Worm (Caenorhabditis elegans) whole organism, L4/young adult: Measurements from ENCODE around the gene tag-51.

Source experiments
- W03F9.2 ChIP-seq: fragments of 150-350 bp; optimal IDR thresholded peaks from 2 replicates; lab custom pipeline; 2014; ENCODE audit warnings: missing biosample characterization, missing genetic modification characterization
- dao-5 ChIP-seq: sonication (generic microtip); optimal IDR thresholded peaks from 2 replicates; lab custom pipeline; 2016; ENCODE audit warnings: missing genotype, missing genetic modification characterization, moderate library complexity, missing compliant biosample characterization
- him-1 ChIP-seq: sonication (generic microtip); optimal IDR thresholded peaks from 2 replicates; lab custom pipeline; 2016; ENCODE audit warnings: missing genotype, missing genetic modification reagents, missing genetic modification characterization, missing compliant biosample characterization

Gene tag-51

DNA sequence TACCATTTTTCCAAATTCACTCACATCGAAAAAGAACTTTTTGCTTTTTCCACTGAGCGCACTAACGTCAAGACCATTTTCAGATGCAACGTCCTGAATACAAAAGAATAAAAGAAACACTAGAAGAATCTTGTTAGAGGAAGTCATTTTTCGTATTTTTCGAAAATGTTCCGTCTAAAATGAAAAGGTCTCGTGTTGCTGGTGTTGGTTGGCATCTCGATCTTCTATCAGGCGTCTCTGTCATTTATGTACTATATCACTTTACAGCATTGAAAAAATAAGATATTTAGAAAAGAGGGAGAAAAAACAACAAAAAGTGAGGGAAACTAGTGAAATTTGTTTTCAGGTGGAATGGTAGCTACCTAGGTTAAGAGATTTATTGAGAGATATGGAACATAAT is 12.8 kb upstream of the tag-51 start, which contains the start of gene K02F3.9:
TSS of gene K02F3.9 (minus strand) at position 190 of the 400 bp plus-strand sequence.
- TF ChIP-seq dao-5 (tag; lab: Kevin White, UChicago) (no peak), him-1 (no peak), W03F9.2 (tag; lab: Kevin White, UChicago) (no peak)

DNA sequence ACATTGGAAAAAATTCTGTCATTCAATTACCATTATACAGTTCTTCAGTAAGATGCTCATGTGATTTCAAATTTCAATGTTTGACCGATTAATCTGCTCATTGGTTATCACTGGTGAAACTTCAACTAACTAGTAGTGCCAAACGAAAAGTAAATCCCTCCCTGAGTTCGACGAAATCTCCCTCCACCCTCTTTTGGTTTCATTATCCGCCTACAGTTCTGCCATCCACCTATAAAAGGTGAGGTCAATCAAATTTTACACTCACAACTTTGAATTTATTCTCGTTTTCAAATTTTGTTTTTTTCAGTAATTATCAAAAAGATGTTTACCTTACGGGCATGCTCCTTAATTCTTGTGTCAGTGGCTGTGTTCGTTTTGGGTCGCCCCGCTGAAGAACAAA is 11.4 kb upstream of the tag-51 start, which contains the start of gene far-8:
TSS of gene far-8 (plus strand) at position 301 of the 400 bp plus-strand sequence.
- TF ChIP-seq dao-5 (tag; lab: Kevin White, UChicago) (no peak), W03F9.2 (tag; lab: Kevin White, UChicago) (no peak), him-1 (no peak)

DNA sequence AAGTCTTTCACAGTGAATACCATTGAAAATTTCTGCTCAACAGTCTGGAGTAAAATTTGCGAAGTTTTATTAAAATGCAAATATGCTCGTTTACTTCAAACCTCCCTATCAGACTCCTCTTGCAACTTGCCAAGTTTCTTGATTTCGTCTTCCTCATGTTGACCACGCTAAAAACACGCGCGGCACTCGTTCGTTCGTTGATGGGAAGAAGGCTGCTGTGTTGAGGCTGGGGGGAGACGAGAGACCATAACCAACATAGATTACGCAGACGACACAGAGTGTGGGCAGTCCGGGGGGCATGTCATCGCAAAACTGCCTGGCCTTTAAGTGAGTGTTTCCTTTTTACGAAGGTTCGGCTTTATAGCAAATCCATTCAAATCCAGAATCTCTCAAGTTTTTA is 10.0 kb upstream of the tag-51 start:
- no peak for TF ChIP-seq W03F9.2 (tag; lab: Kevin White, UChicago)
- no peak for TF ChIP-seq him-1
- TF ChIP-seq dao-5 (tag; lab: Kevin White, UChicago) = no peak

DNA sequence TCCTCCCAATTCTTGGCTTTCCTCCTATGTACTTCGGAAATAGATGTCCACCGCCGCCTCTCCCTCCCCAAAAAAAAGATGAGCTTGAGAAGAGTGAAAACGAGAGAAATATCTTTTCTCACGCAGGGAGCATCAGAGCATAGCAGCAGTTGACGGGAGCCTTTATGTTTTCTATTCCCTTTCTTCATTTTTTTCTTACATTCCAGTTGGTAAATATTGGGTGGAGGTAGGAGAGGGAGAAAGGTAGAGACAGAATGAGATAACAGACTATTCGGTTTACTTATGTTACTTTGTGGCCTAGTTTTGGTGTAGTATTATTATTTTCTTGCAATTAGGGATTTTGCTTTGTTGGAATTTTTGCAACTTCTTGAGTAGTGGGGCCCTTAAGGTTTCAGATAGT is 9.4 kb upstream of the tag-51 start:
- TF ChIP-seq him-1 = no peak
- no peak for TF ChIP-seq W03F9.2 (tag; lab: Kevin White, UChicago)
- TF ChIP-seq dao-5 (tag; lab: Kevin White, UChicago) = no peak

DNA sequence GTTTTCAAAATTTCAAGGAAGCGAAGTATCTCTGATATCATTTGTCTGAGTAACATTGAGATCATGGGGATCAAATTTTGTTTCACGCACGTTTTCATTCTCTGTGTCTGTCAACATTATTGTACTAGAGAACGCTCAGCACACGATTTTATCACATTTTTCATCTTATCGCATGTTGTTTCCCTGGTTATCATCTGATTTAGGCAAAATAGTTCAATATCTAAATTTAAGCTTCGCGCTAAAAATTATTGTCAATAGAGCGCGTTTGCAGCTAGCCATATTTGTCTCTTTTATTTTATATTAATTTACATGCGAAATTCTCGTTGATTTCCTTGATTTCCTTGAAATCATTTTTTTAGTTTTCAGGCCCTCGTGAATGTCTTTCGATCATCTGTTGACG is 8.5 kb upstream of the tag-51 start, which contains the start of gene K02F3.2:
TSS of gene K02F3.2 (plus strand) at position 357 of the 400 bp plus-strand sequence.
- no peak for TF ChIP-seq him-1
- TF ChIP-seq W03F9.2 (tag; lab: Kevin White, UChicago) = no peak
- TF ChIP-seq dao-5 (tag; lab: Kevin White, UChicago) = no peak

DNA sequence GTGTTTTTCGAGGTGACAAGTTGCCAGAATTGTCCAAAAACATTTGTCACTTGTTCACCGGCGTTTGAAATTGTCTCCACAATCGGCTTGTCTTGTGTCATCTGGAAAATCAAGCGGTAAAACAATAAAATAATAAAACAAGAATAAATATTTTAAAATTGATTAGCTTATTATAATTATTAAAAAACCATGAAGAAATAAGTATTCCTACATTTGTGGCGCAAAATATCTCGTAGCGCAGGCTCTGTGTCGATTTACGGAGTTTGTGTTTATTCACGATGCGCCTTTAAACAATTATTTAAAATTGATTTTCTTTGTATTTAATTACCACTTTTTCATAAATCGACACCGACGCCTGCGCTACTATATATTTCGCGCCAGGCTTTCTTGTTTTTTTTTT is 1.7 kb upstream of the tag-51 start, which contains the start of gene moma-1:
TSS of gene moma-1 (minus strand) at position 101 of the 400 bp plus-strand sequence.
- no peak for TF ChIP-seq him-1
- TF ChIP-seq dao-5 (tag; lab: Kevin White, UChicago) = no peak
- no peak for TF ChIP-seq W03F9.2 (tag; lab: Kevin White, UChicago)

DNA sequence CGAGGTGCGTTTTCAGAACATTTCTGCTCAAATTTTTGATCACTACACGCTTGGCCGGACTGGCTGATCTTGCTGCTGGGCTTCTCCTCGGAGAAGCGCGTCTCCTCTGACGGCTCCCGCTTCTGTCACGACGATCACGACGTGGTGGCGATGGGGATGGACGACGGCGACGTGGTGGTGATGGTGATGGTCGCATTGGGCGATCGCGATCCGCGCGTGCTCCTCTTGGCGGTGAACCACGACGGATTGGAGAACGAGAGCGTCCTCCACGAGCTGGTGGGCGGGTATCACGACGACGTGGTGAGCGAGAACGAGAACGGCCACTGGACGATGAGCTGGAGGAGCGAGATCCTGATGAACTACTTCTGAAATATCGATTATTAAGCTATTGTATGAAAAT is 607 bp upstream of the tag-51 start:
- no peak for TF ChIP-seq him-1
- no peak for TF ChIP-seq W03F9.2 (tag; lab: Kevin White, UChicago)
- TF ChIP-seq dao-5 (tag; lab: Kevin White, UChicago) = no peak

DNA sequence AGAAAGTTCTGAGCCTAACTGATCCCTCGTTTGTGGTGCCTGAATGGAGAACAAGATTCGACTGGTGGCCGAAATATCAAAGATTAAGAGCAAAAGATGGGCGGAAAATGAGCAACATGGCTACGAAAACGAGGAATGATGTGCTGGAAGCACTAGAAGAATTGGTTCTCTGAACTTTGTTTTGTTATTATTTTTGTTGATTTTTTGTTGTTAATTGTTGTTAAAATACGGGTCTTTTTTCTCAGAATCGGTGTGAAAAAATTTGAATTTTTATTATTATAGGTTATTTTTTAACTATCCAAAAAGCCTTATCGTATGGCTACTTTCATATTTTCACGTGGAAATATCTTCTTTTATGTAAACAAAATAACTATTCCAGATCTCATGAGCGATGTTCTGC is 2.2 kb downstream of the tag-51 start, which contains the start of gene K02F3.12:
TSS of gene K02F3.12 (plus strand) at position 301 of the 400 bp plus-strand sequence.
- TF ChIP-seq dao-5 (tag; lab: Kevin White, UChicago) (no peak), W03F9.2 (tag; lab: Kevin White, UChicago) (no peak)

DNA sequence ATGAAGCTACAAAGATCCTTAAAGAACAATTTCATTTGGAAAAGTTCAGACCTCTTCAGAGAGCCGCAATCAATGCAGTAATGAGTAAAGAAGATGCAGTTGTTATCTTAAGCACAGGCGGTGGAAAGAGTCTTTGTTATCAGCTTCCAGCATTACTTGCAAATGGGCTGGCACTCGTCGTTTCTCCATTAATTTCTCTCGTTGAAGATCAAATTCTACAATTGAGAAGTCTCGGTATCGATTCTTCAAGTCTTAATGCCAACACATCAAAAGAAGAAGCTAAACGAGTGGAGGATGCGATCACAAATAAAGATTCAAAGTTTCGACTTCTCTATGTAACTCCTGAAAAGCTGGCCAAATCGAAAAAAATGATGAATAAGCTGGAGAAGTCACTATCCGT is 2.9 kb downstream of the tag-51 start:
- TF ChIP-seq W03F9.2 (tag; lab: Kevin White, UChicago) (no peak), him-1 (no peak), dao-5 (tag; lab: Kevin White, UChicago) (no peak)

DNA sequence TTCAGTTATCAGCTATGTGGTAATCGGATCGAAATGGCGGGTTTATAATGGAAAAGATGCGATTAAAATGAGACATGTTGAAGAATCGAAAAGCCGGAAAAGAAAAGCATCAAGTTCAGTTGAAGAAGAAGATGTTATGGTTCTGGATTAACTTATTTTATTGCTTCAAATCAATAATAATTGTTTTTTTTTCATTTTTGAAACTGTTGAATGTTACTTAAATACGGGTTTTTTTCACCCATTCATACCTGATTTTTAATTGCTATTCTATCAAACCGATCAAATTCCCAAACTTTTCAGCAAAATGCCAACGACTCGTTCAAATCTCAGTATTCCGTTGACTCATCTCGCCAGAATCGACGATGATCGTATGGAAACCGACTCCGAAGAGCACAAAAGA is 5.9 kb downstream of the tag-51 start, which contains the start of gene exos-4.2:
TSS of gene exos-4.2 (plus strand) at position 301 of the 400 bp plus-strand sequence.
- no peak for TF ChIP-seq W03F9.2 (tag; lab: Kevin White, UChicago)
- no peak for TF ChIP-seq him-1
- TF ChIP-seq dao-5 (tag; lab: Kevin White, UChicago) = no peak

DNA sequence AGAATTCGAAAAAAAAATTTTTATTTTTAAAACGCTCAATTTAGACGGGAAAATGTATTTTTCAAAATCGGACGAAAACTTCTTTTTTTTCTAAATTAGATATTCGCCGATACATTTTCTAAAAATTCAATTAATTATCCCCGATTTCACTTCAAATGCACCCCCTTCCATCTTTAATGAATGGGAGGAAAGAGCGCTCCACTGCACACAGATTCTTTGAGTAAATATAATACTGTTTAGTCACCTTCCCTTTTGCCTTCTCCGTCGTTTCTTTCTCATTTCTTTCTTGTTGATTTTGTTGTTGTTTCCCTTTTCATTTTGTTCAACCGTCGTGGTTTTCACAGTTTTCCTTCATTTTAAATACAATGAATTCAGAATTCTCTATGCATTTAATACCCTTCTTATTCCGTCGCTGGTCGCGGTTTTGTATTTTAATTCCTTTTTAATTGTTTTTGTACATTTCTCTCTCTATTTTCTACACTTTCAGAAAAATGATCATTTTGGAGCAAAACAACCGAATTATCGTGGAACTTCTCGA is 7.9 kb downstream of the tag-51 start, which contains the start of gene arx-4:
TSS of gene arx-4 (plus strand) at position 488 of the 538 bp plus-strand sequence.
- TF ChIP-seq him-1 (no peak), W03F9.2 (tag; lab: Kevin White, UChicago) (no peak)

DNA sequence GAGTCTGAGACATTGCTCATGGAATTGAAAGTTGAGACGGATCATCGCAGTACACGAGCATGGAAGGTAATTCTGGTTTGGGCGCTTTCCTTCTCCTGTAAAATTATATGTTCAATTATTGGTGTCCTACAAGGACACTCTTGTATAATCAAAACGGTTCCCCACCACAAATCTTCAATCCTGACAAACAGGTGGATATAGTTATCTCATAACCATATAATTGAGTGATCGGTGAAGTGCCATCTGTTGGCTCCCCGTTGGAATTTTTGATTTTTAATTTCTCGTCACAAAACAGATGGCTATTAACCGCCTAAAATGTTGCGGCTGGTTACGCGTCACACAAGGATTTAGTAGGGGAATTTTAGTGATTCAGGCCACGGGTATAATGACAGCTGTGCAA is 14.8 kb downstream of the tag-51 start:
- no peak for TF ChIP-seq dao-5 (tag; lab: Kevin White, UChicago)
- TF ChIP-seq W03F9.2 (tag; lab: Kevin White, UChicago) = no peak
- TF ChIP-seq him-1 = no peak

DNA sequence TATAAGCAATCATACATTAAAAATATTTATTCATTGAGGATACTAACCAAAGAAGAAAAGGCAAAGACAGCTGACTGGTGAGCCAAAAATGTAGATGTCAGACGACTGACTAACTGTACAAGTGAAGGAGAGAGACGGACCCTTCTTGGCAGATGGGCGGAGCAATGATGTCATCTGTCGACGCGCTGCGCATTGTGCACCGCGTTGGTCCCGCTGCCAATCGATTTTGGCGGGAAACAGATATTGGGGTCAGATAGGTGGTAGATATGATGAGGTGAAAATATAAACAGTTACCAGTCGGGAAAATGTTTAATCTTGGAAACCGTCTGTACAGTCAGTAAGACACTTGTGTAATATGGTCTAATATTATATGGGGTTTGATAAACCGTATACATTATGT is 15.8 kb downstream of the tag-51 start, which contains the start of gene T24C4.2:
TSS of gene T24C4.2 (minus strand) at position 101 of the 400 bp plus-strand sequence.
- TF ChIP-seq dao-5 (tag; lab: Kevin White, UChicago) (no peak), W03F9.2 (tag; lab: Kevin White, UChicago) (no peak), him-1 (no peak)

DNA sequence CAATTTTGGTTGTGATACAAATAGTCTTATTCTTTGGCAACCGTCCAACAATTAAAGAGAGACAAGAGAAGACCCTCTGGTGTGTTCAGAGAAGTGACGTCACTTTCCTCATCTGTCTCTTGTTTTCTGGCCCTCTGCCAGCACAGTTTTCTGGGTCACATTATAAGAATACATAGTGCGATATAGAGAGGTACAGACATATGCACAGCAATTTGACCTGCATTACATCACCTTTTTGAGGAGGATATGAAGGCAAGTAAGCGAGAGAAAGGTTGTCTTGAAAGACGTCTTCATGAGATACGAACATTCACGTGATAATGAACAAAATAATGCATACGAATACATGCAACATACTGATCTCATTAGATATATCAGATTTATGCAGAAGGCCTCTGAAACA is 16.5 kb downstream of the tag-51 start:
- TF ChIP-seq W03F9.2 (tag; lab: Kevin White, UChicago) = no peak
- TF ChIP-seq him-1 = no peak
- no peak for TF ChIP-seq dao-5 (tag; lab: Kevin White, UChicago)

DNA sequence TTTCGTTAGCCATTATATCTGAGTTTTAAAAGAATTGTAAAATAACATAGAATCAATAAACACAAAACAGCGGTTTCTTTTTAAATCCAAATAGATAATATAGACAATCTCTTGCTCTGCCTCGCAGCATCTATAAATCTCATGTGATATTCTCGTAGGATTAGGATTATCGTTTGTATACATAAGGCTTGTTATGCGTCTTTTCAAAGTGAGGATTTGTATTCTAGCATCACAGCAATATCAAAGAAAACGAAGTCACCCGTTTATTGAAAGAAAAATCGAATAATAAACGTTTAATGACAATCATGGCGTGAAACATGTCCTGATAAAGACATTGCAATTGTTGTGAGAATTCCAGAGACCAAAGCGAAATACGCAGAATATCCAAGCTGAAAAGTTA is 18.4 kb downstream of the tag-51 start, which contains the start of the genes T24C4.3 and clc-20:
TSS of gene T24C4.3 (minus strand) at position 101 of the 400 bp plus-strand sequence.
TSS of gene clc-20 (plus strand) at position 211 of the 400 bp plus-strand sequence.
- TF ChIP-seq dao-5 (tag; lab: Kevin White, UChicago) = no peak
